Worm (Caenorhabditis elegans): Measurements from ENCODE around the gene C06B8.3.

C06B8.3 gene

DNA sequence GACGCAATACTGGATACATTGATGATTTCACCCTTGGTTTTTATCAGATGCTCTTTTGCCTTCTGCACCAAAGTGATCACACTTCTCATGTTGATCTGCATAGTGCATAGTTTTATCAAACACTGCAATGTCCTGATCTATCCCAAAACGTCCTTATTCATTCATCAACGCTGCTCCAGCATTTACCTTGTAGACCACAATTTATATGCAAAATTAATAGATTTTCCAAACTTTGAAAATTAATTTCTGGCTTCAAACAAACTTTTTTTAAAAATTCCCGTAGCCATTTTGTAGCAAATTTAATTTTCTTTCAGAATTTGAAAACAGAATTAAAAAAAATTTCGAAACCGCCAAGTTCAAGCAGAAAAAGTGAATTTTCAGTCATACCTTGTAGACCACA, at the start of gene C06B8.3:
C06B8.3 (minus strand) TSS at position 101 of the 400 bp plus-strand sequence.
- TF ChIP-seq mab-5 (tag; optimal IDR thresholded peaks at IDR 0.05) (no peak), elt-3 (tag; optimal IDR thresholded peaks at IDR 0.05) (no peak), nhr-10 (tag; optimal IDR thresholded peaks at IDR 0.05) (no peak), ama-1 (optimal IDR thresholded peaks at IDR 0.05) (no peak), ztf-4 (tag; optimal IDR thresholded peaks at IDR 0.05) (no peak)

DNA sequence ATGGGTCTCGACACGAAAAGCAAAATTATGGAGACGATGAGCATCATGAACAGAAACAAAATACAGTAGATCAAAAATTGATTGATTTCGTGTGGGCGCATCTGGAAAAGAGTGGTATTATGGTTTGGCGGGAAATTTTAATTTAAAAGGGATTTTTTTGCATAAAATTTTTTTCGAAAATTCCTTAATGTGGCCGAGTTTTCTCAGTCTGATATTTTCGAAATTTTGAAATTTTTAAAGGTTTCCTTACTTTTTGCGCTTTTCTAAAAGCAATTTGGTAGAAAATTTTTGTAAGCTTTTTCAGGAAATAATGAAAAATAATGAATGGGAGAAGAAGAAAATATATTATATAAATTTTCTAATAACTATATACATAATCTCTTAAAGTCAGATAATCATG, 49.4 kb upstream of the C06B8.3 start, which contains the start of gene F21A3.2:
F21A3.2 (minus strand) TSS at position 101 of the 400 bp plus-strand sequence.
- TF ChIP-seq ceh-16 (tag; optimal IDR thresholded peaks at IDR 0.05), result no peak
- TF ChIP-seq lin-39 (tag; optimal IDR thresholded peaks at IDR 0.05), result no peak
- TF ChIP-seq ceh-82 (tag; optimal IDR thresholded peaks at IDR 0.05), result no peak
- TF ChIP-seq ztf-4 (tag; optimal IDR thresholded peaks at IDR 0.05), result no peak
- no peak for TF ChIP-seq unc-62 (GFP tag; optimal IDR thresholded peaks at IDR 0.05)
- TF ChIP-seq R02D3.7 (tag; optimal IDR thresholded peaks at IDR 0.05), result no peak
- TF ChIP-seq unc-39 (tag; optimal IDR thresholded peaks at IDR 0.05), result no peak
- TF ChIP-seq egl-27 (tag; optimal IDR thresholded peaks at IDR 0.05), result no peak
- TF ChIP-seq F13H6.1 (tag; optimal IDR thresholded peaks at IDR 0.05), result no peak
- no peak for TF ChIP-seq alr-1 (tag; optimal IDR thresholded peaks at IDR 0.05)
- no peak for TF ChIP-seq crh-2 (tag; optimal IDR thresholded peaks at IDR 0.05)
- no peak for TF ChIP-seq sma-3 (GFP tag; optimal IDR thresholded peaks at IDR 0.05)
- TF ChIP-seq nhr-23 (tag; optimal IDR thresholded peaks at IDR 0.05), result no peak
- TF ChIP-seq fos-1 (tag; optimal IDR thresholded peaks at IDR 0.05), result no peak
- TF ChIP-seq C34F6.9 (tag; optimal IDR thresholded peaks at IDR 0.05), result no peak
- no peak for TF ChIP-seq sma-9 (GFP tag; optimal IDR thresholded peaks at IDR 0.05)
- TF ChIP-seq sma-9 (tag; optimal IDR thresholded peaks at IDR 0.05), result no peak
- no peak for TF ChIP-seq mbf-1 (tag; optimal IDR thresholded peaks at IDR 0.05)
- TF ChIP-seq nhr-129 (tag; optimal IDR thresholded peaks at IDR 0.05), result no peak
- no peak for TF ChIP-seq Y55F3AM.14 (GFP tag; optimal IDR thresholded peaks at IDR 0.05)

DNA sequence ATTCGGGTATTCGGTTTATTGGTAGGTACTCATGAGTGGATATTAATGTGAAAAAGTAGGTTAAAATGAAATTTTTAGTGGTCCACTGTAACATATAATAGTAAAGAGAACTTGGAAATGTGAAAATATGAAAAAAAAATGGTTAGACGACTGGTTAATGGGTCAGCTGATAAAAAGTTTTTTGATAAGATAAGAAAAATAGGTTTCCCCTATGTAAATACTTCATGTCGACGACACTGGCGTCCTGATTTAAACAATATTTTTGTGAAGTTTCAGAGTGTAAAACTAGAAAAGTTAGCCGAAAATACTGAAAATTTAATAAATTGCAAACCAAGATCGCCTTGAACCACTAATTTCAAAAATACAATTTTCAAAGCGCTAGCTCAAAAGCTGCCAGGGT, 48.7 kb upstream of the C06B8.3 start, which contains the start of gene F21A3.11:
F21A3.11 (minus strand) TSS at position 117 of the 400 bp plus-strand sequence.
- TF ChIP-seq fos-1 (tag; optimal IDR thresholded peaks at IDR 0.05), result peak; percentile 49
- no peak for TF ChIP-seq snpc-4 (tag; optimal IDR thresholded peaks at IDR 0.05)

DNA sequence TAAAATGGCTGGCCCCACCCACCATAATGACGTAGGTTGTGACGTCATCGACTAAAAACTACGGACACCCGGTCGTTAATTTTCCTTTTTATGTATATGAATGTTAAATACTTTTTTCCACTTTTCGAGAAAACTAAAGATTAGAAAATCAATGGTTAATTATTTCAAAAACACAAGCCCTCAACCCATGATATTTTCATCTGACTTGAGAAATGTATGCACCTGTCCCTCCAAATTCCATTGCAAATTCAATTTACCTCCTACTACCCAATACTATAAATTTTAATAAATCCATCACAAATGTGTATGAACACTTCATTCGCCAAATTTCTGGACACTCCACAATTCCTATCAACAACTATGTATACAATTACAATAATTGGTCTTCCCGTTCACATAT, 44.6 kb upstream of the C06B8.3 start, which contains the start of gene srh-276:
srh-276 (plus strand) TSS at position 301 of the 400 bp plus-strand sequence.
- TF ChIP-seq lin-11 (tag; optimal IDR thresholded peaks at IDR 0.05), result no peak
- TF ChIP-seq zag-1 (tag; optimal IDR thresholded peaks at IDR 0.05), result no peak
- no peak for TF ChIP-seq egl-27 (tag; optimal IDR thresholded peaks at IDR 0.05)
- TF ChIP-seq mbf-1 (tag; optimal IDR thresholded peaks at IDR 0.05), result no peak
- TF ChIP-seq blmp-1 (tag; optimal IDR thresholded peaks at IDR 0.05; ENCODE audit: insufficient read depth), result no peak
- TF ChIP-seq ztf-11 (tag; optimal IDR thresholded peaks at IDR 0.05), result no peak
- TF ChIP-seq elt-1 (tag; optimal IDR thresholded peaks at IDR 0.05), result no peak

DNA sequence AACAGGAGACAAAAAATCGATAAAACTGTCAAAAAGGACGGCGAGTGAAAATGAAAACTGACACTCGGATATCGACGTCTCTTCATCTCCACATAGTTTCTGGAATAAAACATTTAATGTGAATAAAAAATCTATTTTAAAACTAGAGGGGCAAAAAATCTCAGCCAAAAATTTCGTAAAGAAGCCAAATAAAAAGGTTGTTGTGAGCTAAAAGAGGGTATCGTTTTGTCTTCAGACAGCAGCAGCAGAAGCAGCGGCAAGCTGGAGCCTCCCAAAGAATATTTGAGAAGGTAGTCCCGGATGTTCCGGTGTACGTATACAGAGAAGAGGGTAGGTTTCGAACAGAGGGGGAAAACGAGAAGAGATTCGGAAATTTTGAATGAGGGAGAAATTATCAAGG, 37.5 kb upstream of the C06B8.3 start, which contains the start of gene lgc-31:
lgc-31 (minus strand) TSS at position 101 of the 400 bp plus-strand sequence.
- TF ChIP-seq ZK546.5 (tag; optimal IDR thresholded peaks at IDR 0.05), result no peak
- TF ChIP-seq ceh-82 (tag; optimal IDR thresholded peaks at IDR 0.05), result no peak
- no peak for TF ChIP-seq nhr-77 (tag; optimal IDR thresholded peaks at IDR 0.05)
- no peak for TF ChIP-seq nhr-11 (tag; optimal IDR thresholded peaks at IDR 0.05)
- TF ChIP-seq ztf-11 (tag; optimal IDR thresholded peaks at IDR 0.05), result no peak
- TF ChIP-seq egl-27 (tag; optimal IDR thresholded peaks at IDR 0.05), result no peak
- TF ChIP-seq C34F6.9 (tag; optimal IDR thresholded peaks at IDR 0.05), result no peak
- no peak for TF ChIP-seq aly-2 (tag; optimal IDR thresholded peaks at IDR 0.05)
- TF ChIP-seq nhr-6 (tag; optimal IDR thresholded peaks at IDR 0.05), result no peak
- no peak for TF ChIP-seq blmp-1 (tag; optimal IDR thresholded peaks at IDR 0.05; ENCODE audit: insufficient read depth)
- no peak for TF ChIP-seq mab-5 (tag; optimal IDR thresholded peaks at IDR 0.05)
- no peak for TF ChIP-seq nhr-23 (tag; optimal IDR thresholded peaks at IDR 0.05)
- TF ChIP-seq nhr-129 (tag; optimal IDR thresholded peaks at IDR 0.05), result no peak
- no peak for TF ChIP-seq ztf-1 (GFP tag; conservative IDR thresholded peaks at IDR 0.05)
